Fruit fly (Drosophila melanogaster) whole organism, embryonic: ENCODE results near the gene pr.
A peak's percentile ranks its signal among the peaks of the same experiment; 100 is the strongest.

ENCODE experiments used
- B-H2 ChIP-seq: fragments of 200-800 bp; sonication (Bioruptor generic); optimal IDR thresholded peaks from 2 replicates; lab custom pipeline; 2018; ENCODE audit warnings: missing biosample characterization, mild to moderate bottlenecking, missing genetic modification characterization
- CG10366 ChIP-seq: fragments of 200-800 bp; sonication (Bioruptor generic); IDR thresholded peaks from 2 replicates; pipeline ENCODE4 v1.3.6; 2022; ENCODE audit warnings: missing biosample characterization, missing genetic modification characterization
- CG11085 ChIP-seq: fragments of 200-800 bp; sonication (Bioruptor generic); IDR thresholded peaks from 2 replicates; pipeline ENCODE4 v1.3.6; 2022; ENCODE audit warnings: missing biosample characterization, missing genetic modification characterization
- CG15601 ChIP-seq: fragments of 200-800 bp; sonication (Bioruptor generic); optimal IDR thresholded peaks from 3 replicates; lab custom pipeline; 2019; ENCODE audit warnings: missing biosample characterization, mild to moderate bottlenecking, missing genetic modification characterization, moderate library complexity
- CG15696 ChIP-seq: fragments of 200-800 bp; sonication (Bioruptor generic); optimal IDR thresholded peaks from 2 replicates; lab custom pipeline; 2019; ENCODE audit warnings: missing biosample characterization, mild to moderate bottlenecking, missing genetic modification characterization, moderate library complexity
- CG1603 ChIP-seq: fragments of 200-800 bp; sonication (Bioruptor generic); optimal IDR thresholded peaks from 2 replicates; lab custom pipeline; 2019; ENCODE audit warnings: missing biosample characterization, mild to moderate bottlenecking, missing genetic modification characterization, moderate library complexity
- CG16813 ChIP-seq: fragments of 200-800 bp; sonication (Bioruptor generic); IDR thresholded peaks from 3 replicates; pipeline ENCODE4 v1.3.6; 2022; ENCODE audit warnings: missing biosample characterization, missing genetic modification characterization; ENCODE audit not compliant: partially characterized antibody
- CG17186 ChIP-seq: fragments of 200-800 bp; sonication (Bioruptor generic); optimal IDR thresholded peaks from 3 replicates; lab custom pipeline; 2017; ENCODE audit warnings: missing biosample characterization, missing genetic modification reagents, missing genetic modification characterization
- CG1792 ChIP-seq: fragments of 200-800 bp; sonication (Bioruptor generic); optimal IDR thresholded peaks from 2 replicates; lab custom pipeline; 2016; ENCODE audit warnings: missing biosample characterization, missing genetic modification characterization
- CG18262 ChIP-seq: fragments of 200-800 bp; optimal IDR thresholded peaks from 3 replicates; lab custom pipeline; 2019; ENCODE audit warnings: missing biosample characterization, mild to moderate bottlenecking, missing genetic modification characterization, moderate library complexity
- CG18619 ChIP-seq: fragments of 200-800 bp; sonication (Bioruptor generic); optimal IDR thresholded peaks from 3 replicates; lab custom pipeline; 2017; ENCODE audit warnings: missing biosample characterization, mild to moderate bottlenecking, missing genetic modification characterization
- CG2678 ChIP-seq: fragments of 200-800 bp; sonication (Bioruptor generic); optimal IDR thresholded peaks from 3 replicates; lab custom pipeline; 2019; ENCODE audit warnings: missing biosample characterization, mild to moderate bottlenecking, missing genetic modification characterization, moderate library complexity
- CG4328 ChIP-seq: fragments of 200-800 bp; sonication (Bioruptor generic); optimal IDR thresholded peaks from 3 replicates; lab custom pipeline; 2017; ENCODE audit warnings: missing biosample characterization, missing genetic modification reagents, missing genetic modification characterization
- CG5180 ChIP-seq: fragments of 200-800 bp; sonication (Bioruptor generic); optimal IDR thresholded peaks from 3 replicates; lab custom pipeline; 2017; ENCODE audit warnings: missing biosample characterization, missing genetic modification characterization, mild to moderate bottlenecking, moderate library complexity, missing genetic modification reagents
- CG5953 ChIP-seq: fragments of 200-800 bp; sonication (Bioruptor generic); IDR thresholded peaks from 2 replicates; pipeline ENCODE4 v1.3.6; 2022; ENCODE audit warnings: missing biosample characterization, missing genetic modification characterization
- CG6854 ChIP-seq: fragments of 200-800 bp; sonication (Bioruptor generic); optimal IDR thresholded peaks from 3 replicates; lab custom pipeline; 2017; ENCODE audit warnings: missing biosample characterization, mild to moderate bottlenecking, missing genetic modification characterization
- CG7357 ChIP-seq: fragments of 200-800 bp; sonication (Bioruptor generic); IDR thresholded peaks from 3 replicates; pipeline ENCODE4 v1.3.6; 2022; ENCODE audit warnings: missing biosample characterization, missing genetic modification characterization
- CG8944 ChIP-seq: fragments of 200-800 bp; sonication (Bioruptor generic); optimal IDR thresholded peaks from 3 replicates; lab custom pipeline; 2016; ENCODE audit warnings: missing biosample characterization, missing genetic modification characterization
- Dad ChIP-seq: fragments of 200-800 bp; sonication (Bioruptor generic); optimal IDR thresholded peaks from 3 replicates; lab custom pipeline; 2016; ENCODE audit warnings: missing biosample characterization, missing genetic modification characterization
- E2f2 ChIP-seq: fragments of 200-800 bp; sonication (Bioruptor generic); IDR thresholded peaks from 2 replicates; pipeline ENCODE4 v1.3.6; 2022; ENCODE audit warnings: missing biosample characterization, missing genetic modification characterization
- HLH54F ChIP-seq: fragments of 200-800 bp; sonication (Bioruptor generic); optimal IDR thresholded peaks from 3 replicates; lab custom pipeline; 2016; ENCODE audit warnings: missing biosample characterization, missing genetic modification characterization
- Hr51 ChIP-seq, 2 experiments: fragments of 200-800 bp; sonication (Bioruptor generic); optimal IDR thresholded peaks; 2 replicates in 1 of 2; 3 replicates in 1 of 2; lab custom pipeline; 2016 to 2018; ENCODE audit warnings: missing biosample characterization in 2 of 2, missing genetic modification characterization in 2 of 2, mild to moderate bottlenecking in 1 of 2, moderate library complexity in 1 of 2
- Hsf ChIP-seq: fragments of 200-800 bp; sonication (Bioruptor generic); optimal IDR thresholded peaks from 3 replicates; lab custom pipeline; 2016; ENCODE audit warnings: missing biosample characterization, missing genetic modification characterization
- Kr ChIP-seq: fragments of 200-800 bp; sonication (Bioruptor generic); optimal IDR thresholded peaks from 2 replicates; lab custom pipeline; 2017; ENCODE audit warnings: missing biosample characterization, mild to moderate bottlenecking, missing genetic modification characterization
- Max ChIP-seq: fragments of 200-800 bp; sonication (Bioruptor generic); optimal IDR thresholded peaks from 2 replicates; lab custom pipeline; 2016; ENCODE audit warnings: missing biosample characterization, mild to moderate bottlenecking, missing genetic modification characterization
- Med ChIP-seq: fragments of 200-800 bp; sonication (Bioruptor generic); peaks from one replicate; lab custom pipeline; 2016; ENCODE audit warnings: missing biosample characterization, missing genetic modification characterization, mild to moderate bottlenecking, inconsistent platforms, moderate library complexity
- Nf-YA ChIP-seq: fragments of 200-800 bp; sonication (Bioruptor generic); IDR thresholded peaks from 2 replicates; pipeline ENCODE4 v1.3.6; 2022; ENCODE audit warnings: missing biosample characterization, missing genetic modification characterization
- Rfx ChIP-seq: fragments of 200-800 bp; sonication (Bioruptor generic); IDR thresholded peaks from 2 replicates; pipeline ENCODE4 v1.3.6; 2022; ENCODE audit warnings: missing biosample characterization, missing genetic modification characterization
- Sox100B ChIP-seq: fragments of 200-800 bp; sonication (Bioruptor generic); optimal IDR thresholded peaks from 3 replicates; lab custom pipeline; 2018; ENCODE audit warnings: missing biosample characterization, mild to moderate bottlenecking, missing genetic modification characterization
- Sox102F ChIP-seq: fragments of 200-800 bp; sonication (Bioruptor generic); optimal IDR thresholded peaks from 2 replicates; lab custom pipeline; 2018; ENCODE audit warnings: missing biosample characterization, mild to moderate bottlenecking, missing genetic modification characterization, moderate library complexity
- Tbp ChIP-seq: fragments of >200 bp; optimal IDR thresholded peaks from 2 replicates; lab custom pipeline; 2018; ENCODE audit warnings: missing biosample characterization, missing genetic modification characterization
- Xrp1 ChIP-seq: fragments of 200-800 bp; sonication (Bioruptor generic); IDR thresholded peaks from 2 replicates; pipeline ENCODE4 v1.3.6; 2022; ENCODE audit warnings: missing biosample characterization, missing genetic modification characterization
- corto ChIP-seq: fragments of 200-800 bp; sonication (Bioruptor generic); optimal IDR thresholded peaks from 2 replicates; lab custom pipeline; 2016; ENCODE audit warnings: missing biosample characterization, mild to moderate bottlenecking, missing genetic modification characterization, moderate library complexity
- exex ChIP-seq: fragments of 200-800 bp; sonication (Bioruptor generic); optimal IDR thresholded peaks from 4 replicates; lab custom pipeline; 2018; ENCODE audit warnings: missing biosample characterization, mild to moderate bottlenecking, missing genetic modification characterization, moderate library complexity
- fru ChIP-seq: fragments of >200 bp; optimal IDR thresholded peaks from 2 replicates; lab custom pipeline; 2017
- gem ChIP-seq: fragments of 200-800 bp; sonication (Bioruptor generic); optimal IDR thresholded peaks from 2 replicates; lab custom pipeline; 2019; ENCODE audit warnings: missing biosample characterization, mild to moderate bottlenecking, missing genetic modification characterization, moderate library complexity
- hth ChIP-seq: fragments of >200 bp; optimal IDR thresholded peaks from 2 replicates; lab custom pipeline; 2017; ENCODE audit warnings: inconsistent platforms
- ind ChIP-seq: fragments of 200-800 bp; sonication (Bioruptor generic); optimal IDR thresholded peaks from 3 replicates; lab custom pipeline; 2016; ENCODE audit warnings: missing biosample characterization, missing genetic modification characterization
- inv ChIP-seq: fragments of 200-800 bp; sonication (Bioruptor generic); IDR thresholded peaks from 2 replicates; pipeline ENCODE4 v1.3.6; 2022; ENCODE audit warnings: missing biosample characterization, missing genetic modification characterization; ENCODE audit not compliant: partially characterized antibody
- lab ChIP-seq: fragments of 200-800 bp; sonication (Bioruptor generic); optimal IDR thresholded peaks from 3 replicates; lab custom pipeline; 2017; ENCODE audit warnings: missing biosample characterization, missing genetic modification characterization, mild to moderate bottlenecking, moderate library complexity, missing genetic modification reagents
- phol ChIP-seq: fragments of 200-800 bp; sonication (Bioruptor generic); optimal IDR thresholded peaks from 3 replicates; lab custom pipeline; 2018; ENCODE audit warnings: missing biosample characterization, mild to moderate bottlenecking, missing genetic modification characterization, moderate library complexity
- sc ChIP-seq, 3 experiments: fragments of >200 bp in 2 of 3; fragments of 200-800 bp in 1 of 3; sonication (Bioruptor generic) in 1 of 3; optimal IDR thresholded peaks; 2 replicates in 2 of 3; 3 replicates in 1 of 3; lab custom pipeline; 2017; ENCODE audit warnings: mild to moderate bottlenecking in 1 of 3, missing biosample characterization in 1 of 3, missing genetic modification characterization in 1 of 3, missing genetic modification reagents in 1 of 3
- sd ChIP-seq: fragments of 200-800 bp; sonication (Bioruptor generic); optimal IDR thresholded peaks from 3 replicates; lab custom pipeline; 2018; ENCODE audit warnings: missing biosample characterization, mild to moderate bottlenecking, missing genetic modification characterization, moderate library complexity
- sim ChIP-seq: fragments of 200-800 bp; sonication (Bioruptor generic); IDR thresholded peaks from 2 replicates; pipeline ENCODE4 v1.3.6; 2022; ENCODE audit warnings: missing biosample characterization, missing genetic modification characterization
- tap ChIP-seq: fragments of 200-800 bp; optimal IDR thresholded peaks from 3 replicates; lab custom pipeline; 2019; ENCODE audit warnings: missing biosample characterization, mild to moderate bottlenecking, missing genetic modification characterization, moderate library complexity
- tup ChIP-seq: fragments of 200-800 bp; sonication (Bioruptor generic); optimal IDR thresholded peaks from 2 replicates; lab custom pipeline; 2016; ENCODE audit warnings: missing biosample characterization, mild to moderate bottlenecking, missing genetic modification characterization, moderate library complexity
- twi ChIP-seq: fragments of 200-800 bp; optimal IDR thresholded peaks from 2 replicates; lab custom pipeline; 2019; ENCODE audit warnings: missing biosample characterization, mild to moderate bottlenecking, missing genetic modification characterization, moderate library complexity
- unc-4 ChIP-seq: fragments of 200-800 bp; sonication (Bioruptor generic); IDR thresholded peaks from 2 replicates; pipeline ENCODE4 v1.3.6; 2022; ENCODE audit warnings: missing biosample characterization, missing genetic modification characterization; ENCODE audit not compliant: partially characterized antibody
- wdn ChIP-seq: fragments of 200-800 bp; sonication (Bioruptor generic); IDR thresholded peaks from 2 replicates; pipeline ENCODE4 v1.3.6; 2022; ENCODE audit warnings: missing biosample characterization, missing genetic modification characterization

Gene pr

DNA sequence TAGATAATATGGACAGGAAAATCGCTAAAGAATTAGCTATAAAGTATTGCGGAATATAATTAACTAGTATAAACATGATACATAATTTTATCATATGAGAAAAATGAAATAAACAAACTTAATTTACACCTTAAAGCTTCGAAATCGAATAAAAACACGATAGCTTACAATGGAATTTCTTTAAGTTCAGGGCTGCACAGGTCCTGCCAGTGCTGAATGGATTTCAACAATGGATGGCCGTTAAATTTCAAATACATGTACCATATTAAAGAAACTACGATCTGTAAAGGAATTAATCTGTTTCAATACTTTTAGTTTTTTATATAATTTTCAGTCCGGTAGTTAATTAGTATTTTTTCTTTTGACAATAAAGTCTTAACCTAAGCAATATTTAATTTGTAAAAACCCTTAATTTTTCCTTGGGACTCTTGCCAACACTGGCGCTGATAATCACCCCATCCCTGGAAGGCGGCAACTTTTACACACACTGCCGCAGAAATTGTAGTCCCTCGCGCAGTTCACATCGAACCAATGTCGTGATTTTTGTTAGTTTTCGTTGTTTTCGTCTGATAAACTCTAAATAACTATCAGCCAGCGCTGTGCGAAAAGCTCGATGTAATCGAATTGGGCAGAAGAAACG lies 14.1 kb downstream of the pr start, which contains the start of the genes barr and lok (continued):
- TF ChIP-seq E2f2 (peak; percentile 49), CG15601 (peak; percentile 30), corto (GFP tag; lab: Kevin White, UChicago) (no peak), CG1792 (no peak), Sox102F (GFP tag; lab: Kevin White, UChicago) (peak; percentile 43), CG8944 (GFP tag; lab: Kevin White, UChicago) (peak; percentile 39), HLH54F (peak; percentile 63), hth (lab: Kevin White, UChicago) (no peak), CG18262 (peak; percentile 59), unc-4 (GFP tag; lab: Robert Waterston, UW) (no peak), CG10366 (GFP tag; lab: Robert Waterston, UW) (no peak), inv (GFP tag; lab: Robert Waterston, UW) (no peak), CG5180 (GFP tag; lab: Kevin White, UChicago) (no peak), twi (tag; lab: Kevin White, UChicago) (peak; percentile 40), sd (tag; lab: Kevin White, UChicago) (peak; percentile 80), B-H2 (no peak), phol (tag; lab: Kevin White, UChicago) (peak; percentile 81), Kr (GFP tag; lab: Kevin White, UChicago) (no peak), exex (peak; percentile 19), CG16813 (GFP tag; lab: Robert Waterston, UW) (no peak), Rfx (GFP tag; lab: Robert Waterston, UW) (peak; percentile 51; the same call in 1 of the 2 replicates), CG2678 (tag; lab: Kevin White, UChicago) (no peak), CG7357 (GFP tag; lab: Robert Waterston, UW) (0 out of 3 replicates have a peak, but pooled peaks have one; percentile 36), tap (tag; lab: Kevin White, UChicago) (no peak), CG17186 (GFP tag; lab: Kevin White, UChicago) (no peak), CG18619 (peak; percentile 58), CG5953 (no peak), Sox100B (no peak), Max (peak; percentile 23), Med (GFP tag; lab: Kevin White, UChicago) (peak; percentile 82), ind (GFP tag; lab: Kevin White, UChicago) (peak; percentile 65), tup (GFP tag; lab: Kevin White, UChicago) (no peak), Nf-YA (GFP tag; lab: Robert Waterston, UW) (no peak), Tbp (no peak), Xrp1 (GFP tag; lab: Robert Waterston, UW) (peak; percentile 23; the same call in 1 of the 2 replicates), CG11085 (GFP tag; lab: Robert Waterston, UW) (no peak), Hr51 (GFP tag; optimal IDR thresholded peaks at IDR 0.05; lab: Kevin White, UChicago) (peak in 1 of 2 experiments; percentile 57), sc (optimal IDR thresholded peaks at IDR 0.05; lab: Kevin White, UChicago) (no peak), sc (GFP tag; optimal IDR thresholded peaks at IDR 0.05; lab: Kevin White, UChicago) (peak; percentile 23), CG6854 (GFP tag; lab: Kevin White, UChicago) (no peak), sim (GFP tag; lab: Robert Waterston, UW) (no peak), fru (no peak), CG15696 (tag; lab: Kevin White, UChicago) (peak; percentile 39), lab (GFP tag; lab: Kevin White, UChicago) (no peak), Hsf (GFP tag; lab: Kevin White, UChicago) (peak; percentile 70), wdn (GFP tag; lab: Robert Waterston, UW) (no peak), CG1603 (peak; percentile 17), Dad (GFP tag; lab: Kevin White, UChicago) (no peak), gem (tag; lab: Kevin White, UChicago) (peak; percentile 60), CG4328 (peak; percentile 39)
